Fruit fly (Drosophila melanogaster) whole organism: ENCODE results near the gene kibra.

Experiments used
- CG8478 ChIP-seq: fragments of >200 bp; optimal IDR thresholded peaks from 2 replicates; lab custom pipeline; 2018; ENCODE audit warnings: inconsistent platforms
- Dll ChIP-seq: fragments of >200 bp; optimal IDR thresholded peaks from 2 replicates; lab custom pipeline; 2017
- pan ChIP-seq: fragments of >200 bp; optimal IDR thresholded peaks from 2 replicates; lab custom pipeline; 2017
- psq ChIP-seq: fragments of >200 bp; optimal IDR thresholded peaks from 2 replicates; lab custom pipeline; 2017
- usp ChIP-seq: fragments of >200 bp; optimal IDR thresholded peaks from 2 replicates; lab custom pipeline; 2017; ENCODE audit warnings: missing biosample characterization, missing genetic modification characterization, mixed read lengths

dm6 chr3R:14672915-14673314 is 51.1 kb downstream of the kibra start:
- no peak for TF ChIP-seq Dll
- no peak for TF ChIP-seq usp (GFP tag; lab: Kevin White, UChicago)
- TF ChIP-seq pan (lab: Kevin White, UChicago): no peak
- TF ChIP-seq psq: no peak
- no peak for TF ChIP-seq CG8478
